Worm (Caenorhabditis elegans) whole organism, young adult: ENCODE results near the gene ZK938.1.
"Not testable (repeated sequence)": the region's sequence is repeated elsewhere in the genome, so short reads cannot be mapped to it uniquely, and the experiment has no call there.

Experiments
- ets-4 ChIP-seq: fragments of 200-800 bp; sonication (Bioruptor generic); optimal IDR thresholded peaks from 2 replicates; lab custom pipeline; 2018; ENCODE audit warnings: mild to moderate bottlenecking, missing genetic modification characterization, missing compliant biosample characterization
- nfya-2 ChIP-seq: fragments of 200-800 bp; sonication (Bioruptor generic); IDR thresholded peaks from 2 replicates; pipeline ENCODE4 v1.3.6; 2022; ENCODE audit warnings: missing genetic modification reagents, missing genetic modification characterization, missing compliant biosample characterization
- snpc-4 ChIP-seq, 5 experiments: fragments of 150-350 bp in 1 of 5; sonication (generic microtip) in 4 of 5; optimal IDR thresholded peaks; 2 replicates each; lab custom pipeline; 2014 to 2018; ENCODE audit warnings: missing genetic modification characterization in 5 of 5, missing biosample characterization in 3 of 5, antibody characterized with exemption in 2 of 5, mild to moderate bottlenecking in 2 of 5, missing compliant biosample characterization in 2 of 5, missing genotype in 2 of 5, moderate library complexity in 2 of 5, missing genetic modification reagents in 1 of 5
- ztf-18 ChIP-seq: sonication (generic microtip); optimal IDR thresholded peaks from 2 replicates; lab custom pipeline; 2016; ENCODE audit warnings: missing genotype, mild to moderate bottlenecking, missing genetic modification characterization, missing compliant biosample characterization

DNA sequence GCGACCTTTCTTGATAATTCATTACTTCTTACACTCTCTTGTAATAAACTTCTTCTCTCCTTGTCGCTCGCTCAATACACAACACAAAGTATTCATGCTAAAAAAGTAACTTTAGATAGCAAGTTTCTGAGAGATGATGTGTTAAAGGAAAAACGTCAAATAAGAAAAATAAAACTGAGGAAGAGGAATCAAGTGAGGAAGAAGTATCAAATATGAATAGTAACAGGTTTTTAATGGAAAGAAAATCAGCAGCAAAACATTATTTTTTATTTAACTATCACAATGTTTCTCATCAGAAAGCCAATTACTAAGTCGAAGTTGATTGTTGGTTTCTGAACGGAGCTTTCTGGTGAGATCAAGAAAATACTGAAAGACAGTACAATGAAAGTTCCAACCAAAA, 37.2 kb downstream of the ZK938.1 start, which contains the start of gene chil-1:
- TF ChIP-seq nfya-2 (GFP tag; lab: Robert Waterston, UW); ets-4 (GFP tag; lab: Kevin White, UChicago); snpc-4 (GFP tag; optimal IDR thresholded peaks at IDR 0.05; lab: Kevin White, UChicago); snpc-4 (tag; optimal IDR thresholded peaks at IDR 0.05; lab: Kevin White, UChicago); ztf-18 (tag; lab: Kevin White, UChicago): not testable (repeated sequence)
